Worm (Caenorhabditis elegans) whole organism, L4 larva: ENCODE measurements around the gene C03A7.13.

Source experiments
- daf-8 ChIP-seq: fragments of 200-800 bp; sonication (Bioruptor generic); IDR thresholded peaks from 2 replicates; pipeline ENCODE4 v1.3.6; 2022; ENCODE audit warnings: missing genetic modification characterization, missing compliant biosample characterization
- fkh-10 ChIP-seq: fragments of 150-350 bp; optimal IDR thresholded peaks from 2 replicates; lab custom pipeline; 2014; ENCODE audit warnings: missing biosample characterization, missing genetic modification reagents, missing genetic modification characterization
- fos-1 ChIP-seq: fragments of 150-350 bp; optimal IDR thresholded peaks from 2 replicates; lab custom pipeline; 2014; ENCODE audit warnings: missing biosample characterization, missing genetic modification characterization
- mep-1 ChIP-seq: fragments of 150-350 bp; sonication (generic microtip); optimal IDR thresholded peaks from 3 replicates; lab custom pipeline; 2014; ENCODE audit warnings: missing biosample characterization, missing genetic modification characterization
- pqm-1 ChIP-seq: sonication (generic microtip); optimal IDR thresholded peaks from 2 replicates; lab custom pipeline; 2017; ENCODE audit warnings: missing biosample characterization, missing genetic modification characterization
- sdz-12 ChIP-seq: fragments of 200-800 bp; sonication (Bioruptor generic); optimal IDR thresholded peaks from 2 replicates; lab custom pipeline; 2018; ENCODE audit warnings: mild to moderate bottlenecking, missing genetic modification characterization, missing compliant biosample characterization

- TF ChIP-seq daf-8 (GFP tag; lab: Robert Waterston, UW), result no peak
- no peak for TF ChIP-seq sdz-12 (GFP tag; lab: Kevin White, UChicago)
- TF ChIP-seq fkh-10 (GFP tag; lab: Kevin White, UChicago), result no peak
- no peak for TF ChIP-seq pqm-1 (tag; lab: Kevin White, UChicago)
- TF ChIP-seq mep-1 (tag; lab: Kevin White, UChicago), result no peak
- TF ChIP-seq fos-1 (tag; lab: Kevin White, UChicago), result no peak
Observed at ce11 chrV:5172833-5173232, 19.5 kb downstream of the C03A7.13 start, which contains the start of gene srt-65.
